Fruit fly (Drosophila melanogaster) Kc167 (cell line): ENCODE measurements around the gene CG14915.

ENCODE experiments used
- Myc ChIP-seq: fragments of >200 bp; optimal IDR thresholded peaks from 2 replicates; lab custom pipeline; 2017; ENCODE audit warnings: missing external identifiers
- Sin3A ChIP-seq: fragments of >200 bp; optimal IDR thresholded peaks from 2 replicates; lab custom pipeline; 2018; ENCODE audit warnings: missing external identifiers
- h ChIP-seq: fragments of >200 bp; optimal IDR thresholded peaks from 3 replicates; lab custom pipeline; 2018; ENCODE audit warnings: missing external identifiers
- insv ChIP-seq: fragments of >200 bp; optimal IDR thresholded peaks from 3 replicates; lab custom pipeline; 2018; ENCODE audit warnings: missing external identifiers
- psq ChIP-seq: fragments of >200 bp; optimal IDR thresholded peaks from 2 replicates; lab custom pipeline; 2017; ENCODE audit warnings: missing external identifiers
- ttk ChIP-seq: sonication (Bioruptor generic); optimal IDR thresholded peaks from 2 replicates; lab custom pipeline; 2017; ENCODE audit warnings: missing external identifiers

The CG14915 gene

dm6 chr2L:11072250-11072649 lies 1.4 kb downstream of the CG14915 start:
- TF ChIP-seq psq (no peak), insv (lab: Kevin White, UChicago) (no peak), Myc (lab: Kevin White, UChicago) (no peak), ttk (lab: Kevin White, UChicago) (no peak), h (lab: Kevin White, UChicago) (no peak), Sin3A (lab: Kevin White, UChicago) (no peak)

- TF ChIP-seq Sin3A (lab: Kevin White, UChicago): no peak
- no peak for TF ChIP-seq Myc (lab: Kevin White, UChicago)
- TF ChIP-seq insv (lab: Kevin White, UChicago): no peak
- TF ChIP-seq h (lab: Kevin White, UChicago): no peak
- TF ChIP-seq psq: no peak
- TF ChIP-seq ttk (lab: Kevin White, UChicago): no peak
Observed at dm6 chr2L:11072880-11073279, 2.1 kb downstream of the CG14915 start.

dm6 chr2L:11073947-11074346 lies 3.1 kb downstream of the CG14915 start:
- TF ChIP-seq insv (lab: Kevin White, UChicago) (no peak), ttk (lab: Kevin White, UChicago) (no peak), h (lab: Kevin White, UChicago) (no peak), Myc (lab: Kevin White, UChicago) (no peak), Sin3A (lab: Kevin White, UChicago) (no peak), psq (no peak)

- no peak for TF ChIP-seq h (lab: Kevin White, UChicago)
- no peak for TF ChIP-seq psq
- no peak for TF ChIP-seq Sin3A (lab: Kevin White, UChicago)
- TF ChIP-seq insv (lab: Kevin White, UChicago): no peak
- no peak for TF ChIP-seq ttk (lab: Kevin White, UChicago)
- no peak for TF ChIP-seq Myc (lab: Kevin White, UChicago)
Observed at dm6 chr2L:11075114-11075513, 4.3 kb downstream of the CG14915 start, which contains the start of gene CG43725. Gene CG43725, plus strand, starts transcription at chr2L:11075513.

dm6 chr2L:11081337-11081736 lies 10.5 kb downstream of the CG14915 start, which contains the start of gene AstC:
Gene AstC, minus strand, starts transcription at chr2L:11081399.
- TF ChIP-seq psq (no peak), Myc (lab: Kevin White, UChicago) (no peak), Sin3A (lab: Kevin White, UChicago) (no peak), ttk (lab: Kevin White, UChicago) (no peak), h (lab: Kevin White, UChicago) (no peak), insv (lab: Kevin White, UChicago) (no peak)

dm6 chr2L:11082025-11082424 lies 11.2 kb downstream of the CG14915 start:
- TF ChIP-seq insv (lab: Kevin White, UChicago) (no peak), Sin3A (lab: Kevin White, UChicago) (no peak), h (lab: Kevin White, UChicago) (no peak), psq (no peak), ttk (lab: Kevin White, UChicago) (no peak), Myc (lab: Kevin White, UChicago) (no peak)

dm6 chr2L:11085129-11085528 lies 14.3 kb downstream of the CG14915 start, which contains the start of gene AstCC:
Gene AstCC, minus strand, starts transcription at chr2L:11085229.
- no peak for TF ChIP-seq psq
- TF ChIP-seq ttk (lab: Kevin White, UChicago): no peak
- TF ChIP-seq Sin3A (lab: Kevin White, UChicago): no peak
- TF ChIP-seq Myc (lab: Kevin White, UChicago): no peak
- no peak for TF ChIP-seq h (lab: Kevin White, UChicago)
- no peak for TF ChIP-seq insv (lab: Kevin White, UChicago)

dm6 chr2L:11086357-11086924 lies 15.6 kb downstream of the CG14915 start, which contains the start of gene CG16854:
Gene CG16854, plus strand, starts transcription at chr2L:11086721.
- no peak for TF ChIP-seq Sin3A (lab: Kevin White, UChicago)
- no peak for TF ChIP-seq ttk (lab: Kevin White, UChicago)
- TF ChIP-seq Myc (lab: Kevin White, UChicago): no peak
- TF ChIP-seq psq: no peak
- no peak for TF ChIP-seq h (lab: Kevin White, UChicago)

- TF ChIP-seq Myc (lab: Kevin White, UChicago) (no peak), ttk (lab: Kevin White, UChicago) (no peak), Sin3A (lab: Kevin White, UChicago) (no peak), h (lab: Kevin White, UChicago) (no peak), psq (no peak), insv (lab: Kevin White, UChicago) (no peak)
Observed at dm6 chr2L:11091111-11091510, 20.3 kb downstream of the CG14915 start, which contains the start of gene Wdr59. Gene Wdr59, plus strand, starts transcription at chr2L:11091444.

- no peak for TF ChIP-seq Sin3A (lab: Kevin White, UChicago)
- no peak for TF ChIP-seq h (lab: Kevin White, UChicago)
- TF ChIP-seq Myc (lab: Kevin White, UChicago): no peak
- TF ChIP-seq psq: no peak
- no peak for TF ChIP-seq insv (lab: Kevin White, UChicago)
- TF ChIP-seq ttk (lab: Kevin White, UChicago): no peak
Observed at dm6 chr2L:11100516-11101061, 29.8 kb downstream of the CG14915 start, which contains the start of gene Ge-1. Gene Ge-1, minus strand, starts transcription at chr2L:11100888.

- TF ChIP-seq h (lab: Kevin White, UChicago) (no peak), Sin3A (lab: Kevin White, UChicago) (no peak), ttk (lab: Kevin White, UChicago) (no peak), Myc (lab: Kevin White, UChicago) (no peak), psq (no peak), insv (lab: Kevin White, UChicago) (no peak)
Observed at dm6 chr2L:11105320-11105719, 34.5 kb downstream of the CG14915 start.
